Worm (Caenorhabditis elegans): Measurements from ENCODE around the gene C25H3.16.

The C25H3.16 gene

DNA sequence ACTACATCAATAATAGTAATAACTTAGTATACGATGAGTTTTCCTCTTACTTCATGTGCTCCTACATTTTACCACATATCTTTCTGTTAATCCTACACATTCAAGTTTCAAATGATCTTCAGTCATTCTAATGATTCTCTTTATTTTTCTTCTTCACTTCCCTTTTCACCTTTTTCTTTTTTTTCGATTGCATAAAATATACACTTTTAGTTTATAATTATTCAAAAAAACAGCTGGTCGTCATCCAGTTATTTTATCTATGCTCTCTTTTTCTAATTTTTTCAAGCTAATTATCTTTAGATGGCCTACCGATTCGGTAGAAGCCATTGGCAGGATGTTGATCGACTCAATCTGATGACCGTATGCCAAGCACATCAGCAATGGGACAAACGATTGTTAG, 11.9 kb upstream of the C25H3.16 start, which contains the start of gene F59E12.1:
F59E12.1 (plus strand) TSS at position 301 of the 400 bp plus-strand sequence.
- no peak for TF ChIP-seq unc-62 (GFP tag; optimal IDR thresholded peaks at IDR 0.05)

DNA sequence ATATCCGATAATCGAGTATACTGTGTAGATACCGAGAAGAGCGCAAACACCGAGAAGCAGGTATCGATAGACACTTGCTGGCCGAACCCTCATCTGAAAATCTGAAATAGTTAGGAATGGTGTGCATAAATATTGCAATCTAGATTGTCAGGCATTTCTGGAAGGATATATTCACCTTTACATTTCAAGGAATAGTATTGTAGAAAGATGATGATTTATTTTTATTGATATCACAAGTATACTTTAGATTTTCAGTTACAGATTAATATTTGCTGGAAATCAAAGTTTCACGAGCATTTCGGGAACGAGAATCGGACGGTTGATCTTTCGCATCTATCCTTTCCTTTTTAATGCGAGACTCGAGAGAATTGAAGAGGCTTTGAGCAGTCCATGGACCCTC, 6.4 kb upstream of the C25H3.16 start, which contains the start of gene fut-3:
fut-3 (minus strand) TSS at position 101 of the 400 bp plus-strand sequence.
- no peak for TF ChIP-seq unc-62 (GFP tag; optimal IDR thresholded peaks at IDR 0.05)

ce11 chrII:5660155-5660554, 5.9 kb upstream of the C25H3.16 start:
- no peak for TF ChIP-seq unc-62 (GFP tag; optimal IDR thresholded peaks at IDR 0.05)

ce11 chrII:5660736-5661734, 5.1 kb upstream of the C25H3.16 start, which contains the start of the genes ift-43 and mdt-26:
Gene ift-43, minus strand, starts transcription at chrII:5660786.
Gene mdt-26, plus strand, starts transcription at chrII:5661181.
- TF ChIP-seq unc-62 (GFP tag; optimal IDR thresholded peaks at IDR 0.05), result no peak

DNA sequence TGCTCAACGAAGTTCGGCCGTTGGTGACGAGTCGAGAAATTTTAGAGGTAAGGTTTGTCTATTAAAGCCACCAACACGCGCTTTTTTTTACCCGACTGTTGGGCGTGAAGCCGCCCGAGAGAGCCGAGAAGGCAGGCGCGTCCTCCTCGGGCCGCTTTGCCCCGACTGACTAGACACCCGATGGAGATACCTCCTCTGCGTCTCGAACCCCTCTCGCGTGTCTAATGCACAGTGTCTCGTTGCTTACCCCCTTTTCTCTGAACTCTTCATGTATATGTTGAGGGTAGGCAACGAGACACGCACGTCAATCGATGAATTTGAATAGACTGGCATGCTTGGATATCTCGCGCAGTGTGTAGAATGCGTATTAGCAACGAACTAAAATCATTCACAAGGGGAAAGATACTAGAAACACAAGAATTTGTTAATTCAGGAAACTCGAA, 4.3 kb upstream of the C25H3.16 start:
- no peak for TF ChIP-seq unc-62 (GFP tag; optimal IDR thresholded peaks at IDR 0.05)

DNA sequence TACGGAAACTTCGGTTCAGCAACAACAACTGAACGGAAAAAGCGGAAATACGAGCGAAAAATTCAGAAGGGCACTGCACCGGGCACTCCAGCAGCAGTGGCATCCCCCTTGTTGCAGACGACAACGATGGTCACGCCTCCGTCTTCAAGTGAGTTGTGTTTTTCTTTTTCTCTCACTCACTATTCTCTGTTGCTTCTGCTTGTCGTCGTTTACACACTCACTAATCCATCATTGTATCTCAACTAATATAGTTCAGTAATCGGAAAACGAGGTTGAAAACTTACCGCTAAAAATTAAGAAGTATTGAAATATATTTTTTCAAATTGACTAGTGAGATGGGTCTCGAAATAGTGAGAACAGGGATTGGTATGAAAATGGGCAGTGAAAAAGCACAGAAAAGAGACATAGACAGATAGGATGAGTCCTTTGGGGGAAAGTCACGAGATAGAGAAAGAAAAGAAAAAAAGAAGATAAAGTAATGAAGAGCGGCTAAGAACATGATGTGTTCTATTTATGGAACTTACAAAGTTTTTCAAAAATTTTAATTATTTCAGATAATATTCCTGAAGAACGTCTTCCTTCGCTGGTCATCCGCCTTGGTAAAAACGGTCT, 2.8 kb upstream of the C25H3.16 start:
- TF ChIP-seq unc-62 (GFP tag; optimal IDR thresholded peaks at IDR 0.05), result no peak

ce11 chrII:5665029-5665428, 1.1 kb upstream of the C25H3.16 start, which contains the start of gene C25H3.15:
Gene C25H3.15, plus strand, starts transcription at chrII:5665329.
- no peak for TF ChIP-seq unc-62 (GFP tag; optimal IDR thresholded peaks at IDR 0.05)

ce11 chrII:5667540-5667939, 1.4 kb downstream of the C25H3.16 start:
- no peak for TF ChIP-seq unc-62 (GFP tag; optimal IDR thresholded peaks at IDR 0.05)

ce11 chrII:5668830-5669229, 2.7 kb downstream of the C25H3.16 start, which contains the start of gene C25H3.7:
Gene C25H3.7, minus strand, starts transcription at chrII:5668930.
- no peak for TF ChIP-seq unc-62 (GFP tag; optimal IDR thresholded peaks at IDR 0.05)

DNA sequence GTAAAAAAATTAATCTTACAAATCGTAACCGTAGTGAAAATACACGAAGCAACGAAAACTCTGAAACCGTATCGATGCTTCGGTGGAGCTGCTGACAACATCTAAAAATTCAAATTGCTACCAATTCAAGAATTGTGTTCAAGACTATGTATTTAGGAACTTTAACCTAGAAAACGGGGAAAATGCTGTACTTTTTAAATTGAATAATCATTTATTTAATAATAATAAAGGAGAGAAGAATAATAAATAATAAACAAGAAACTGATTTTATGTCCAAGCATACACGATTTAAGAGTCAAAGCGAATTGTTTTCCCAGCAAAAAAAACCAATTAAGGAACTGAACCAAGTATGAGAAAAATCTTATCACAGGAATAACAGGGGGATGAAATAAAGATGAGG, 3.5 kb downstream of the C25H3.16 start, which contains the start of gene C25H3.17:
C25H3.17 (minus strand) TSS at position 101 of the 400 bp plus-strand sequence.
- TF ChIP-seq unc-62 (GFP tag; optimal IDR thresholded peaks at IDR 0.05), result no peak

- no peak for TF ChIP-seq unc-62 (GFP tag; optimal IDR thresholded peaks at IDR 0.05)
These were observed 14.6 kb downstream of the C25H3.16 start, which contains the start of gene flp-27 for ce11 chrII:5680703-5681102. Gene flp-27, plus strand, starts transcription at chrII:5681003.

ce11 chrII:5688959-5689358, 22.9 kb downstream of the C25H3.16 start, which contains the start of gene C25H3.11:
Gene C25H3.11, minus strand, starts transcription at chrII:5689040.
- no peak for TF ChIP-seq unc-62 (GFP tag; optimal IDR thresholded peaks at IDR 0.05)

- TF ChIP-seq unc-62 (GFP tag; optimal IDR thresholded peaks at IDR 0.05), result no peak
These were observed 25.2 kb downstream of the C25H3.16 start, which contains the start of the genes ndub-5 and eif-2D for ce11 chrII:5691216-5691771. Gene ndub-5, minus strand, starts transcription at chrII:5691353. Gene eif-2D, plus strand, starts transcription at chrII:5691721.

DNA sequence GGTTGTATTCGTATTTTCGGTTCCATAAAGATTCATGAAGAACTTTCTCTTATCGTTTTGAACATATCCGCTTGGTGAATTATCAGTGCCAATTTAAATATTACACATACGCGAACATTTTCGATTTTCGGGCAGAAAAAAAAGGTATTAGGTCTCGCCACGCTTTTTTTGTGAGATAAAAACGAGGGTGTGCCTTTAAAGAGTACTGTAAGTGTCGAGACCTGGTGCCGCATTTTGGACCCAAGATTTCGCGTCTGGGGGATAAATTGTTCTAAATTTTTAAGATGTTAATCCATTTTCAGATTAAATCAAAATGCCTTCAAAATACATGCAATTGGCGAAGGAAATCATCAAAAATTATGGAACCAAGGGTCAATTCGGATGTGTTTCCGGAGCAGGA, 27.8 kb downstream of the C25H3.16 start, which contains the start of gene C25H3.3:
C25H3.3 (plus strand) TSS at position 301 of the 400 bp plus-strand sequence.
- TF ChIP-seq unc-62 (GFP tag; optimal IDR thresholded peaks at IDR 0.05), result no peak

DNA sequence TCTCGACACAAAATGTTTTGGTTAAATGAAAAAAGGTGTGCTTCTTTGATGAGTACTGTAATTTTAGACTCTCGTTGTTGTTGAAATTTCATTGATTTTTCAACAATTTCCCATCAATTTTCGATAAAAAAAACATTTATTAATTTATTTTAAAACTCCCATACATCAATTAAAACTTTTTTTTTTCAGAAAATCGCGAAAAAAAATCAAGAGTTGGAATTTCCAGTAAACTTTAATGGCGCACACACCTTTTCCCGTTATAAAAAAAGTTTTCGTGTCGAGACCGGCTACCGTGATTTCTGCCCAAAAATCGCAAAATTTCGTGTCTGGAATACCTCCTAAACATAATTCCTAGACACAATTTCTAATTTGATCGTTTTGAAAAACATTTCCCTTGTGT, 28.7 kb downstream of the C25H3.16 start, which contains the start of gene C25H3.14:
C25H3.14 (plus strand) TSS at position 301 of the 400 bp plus-strand sequence.
- TF ChIP-seq unc-62 (GFP tag; optimal IDR thresholded peaks at IDR 0.05), result no peak

Data from whole organism, dauer.